Worm (Caenorhabditis elegans) whole organism, mixed stage, embryonic: Measurements from ENCODE around the gene F14E5.2.

Experiments used
- ceh-43 ChIP-seq: fragments of 200-800 bp; sonication (Bioruptor generic); optimal IDR thresholded peaks from 2 replicates; lab custom pipeline; 2018; ENCODE audit warnings: mild to moderate bottlenecking, missing genetic modification characterization, moderate library complexity, missing compliant biosample characterization
- ceh-83 ChIP-seq: fragments of 200-800 bp; sonication (Bioruptor generic); optimal IDR thresholded peaks from 2 replicates; lab custom pipeline; 2018; ENCODE audit warnings: mild to moderate bottlenecking, missing genetic modification characterization, missing compliant biosample characterization
- elt-1 ChIP-seq: sonication (generic microtip); optimal IDR thresholded peaks from 2 replicates; lab custom pipeline; 2017; ENCODE audit warnings: missing genetic modification characterization, mild to moderate bottlenecking, missing compliant biosample characterization, antibody characterized with exemption, moderate library complexity, borderline replicate concordance; ENCODE audit not compliant: insufficient read depth
- hlh-1 ChIP-seq: fragments of 150-350 bp; optimal IDR thresholded peaks from 2 replicates; lab custom pipeline; 2014; ENCODE audit warnings: missing biosample characterization, missing genetic modification reagents, missing genetic modification characterization
- mep-1 ChIP-seq: fragments of 150-350 bp; optimal IDR thresholded peaks from 2 replicates; lab custom pipeline; 2017; ENCODE audit warnings: missing biosample characterization, missing genetic modification reagents, missing genetic modification characterization, inconsistent platforms
- nhr-12 ChIP-seq: fragments of 150-350 bp; optimal IDR thresholded peaks from 2 replicates; lab custom pipeline; 2014; ENCODE audit warnings: missing biosample characterization, missing genetic modification characterization
- nhr-237 ChIP-seq: fragments of 150-350 bp; optimal IDR thresholded peaks from 2 replicates; lab custom pipeline; 2014; ENCODE audit warnings: missing biosample characterization, missing genetic modification characterization
- nhr-28 ChIP-seq: fragments of 150-350 bp; optimal IDR thresholded peaks from 2 replicates; lab custom pipeline; 2014; ENCODE audit warnings: missing biosample characterization, missing genetic modification characterization
- nhr-76 ChIP-seq: sonication (generic microtip); optimal IDR thresholded peaks from 2 replicates; lab custom pipeline; 2017; ENCODE audit warnings: missing biosample characterization, missing genetic modification characterization
- unc-39 ChIP-seq: fragments of 150-350 bp; optimal IDR thresholded peaks from 2 replicates; lab custom pipeline; 2014; ENCODE audit warnings: missing biosample characterization, missing genetic modification characterization
- unc-62 ChIP-seq: fragments of 150-350 bp; optimal IDR thresholded peaks from 2 replicates; lab custom pipeline; 2014; ENCODE audit warnings: missing biosample characterization, missing genetic modification reagents, missing genetic modification characterization
- ztf-11 ChIP-seq: fragments of 150-350 bp; optimal IDR thresholded peaks from 2 replicates; lab custom pipeline; 2014; ENCODE audit warnings: missing biosample characterization, missing genetic modification characterization

ce11 chrII:8385561-8385960 lies 43.1 kb downstream of the F14E5.2 start:
- no peak for TF ChIP-seq hlh-1 (tag; lab: Kevin White, UChicago)
- TF ChIP-seq elt-1 (tag; lab: Kevin White, UChicago), result no peak
- TF ChIP-seq nhr-28 (tag; lab: Kevin White, UChicago), result no peak
- no peak for TF ChIP-seq nhr-237 (tag; lab: Kevin White, UChicago)
- no peak for TF ChIP-seq nhr-76
- TF ChIP-seq ceh-83 (GFP tag; lab: Kevin White, UChicago), result no peak
- TF ChIP-seq mep-1, result no peak
- no peak for TF ChIP-seq ceh-43
- no peak for TF ChIP-seq nhr-12 (tag; lab: Kevin White, UChicago)
- no peak for TF ChIP-seq ztf-11 (tag; lab: Kevin White, UChicago)
- TF ChIP-seq unc-62 (GFP tag; lab: Kevin White, UChicago), result no peak
- no peak for TF ChIP-seq unc-39 (tag; lab: Kevin White, UChicago)
